Fruit fly (Drosophila melanogaster) Kc167 (cell line): ENCODE results near the gene CG11891.

Experiments used
- Myc ChIP-seq: fragments of >200 bp; optimal IDR thresholded peaks from 2 replicates; lab custom pipeline; 2017; ENCODE audit warnings: missing external identifiers
- Sin3A ChIP-seq: fragments of >200 bp; optimal IDR thresholded peaks from 2 replicates; lab custom pipeline; 2018; ENCODE audit warnings: missing external identifiers
- h ChIP-seq: fragments of >200 bp; optimal IDR thresholded peaks from 3 replicates; lab custom pipeline; 2018; ENCODE audit warnings: missing external identifiers
- insv ChIP-seq: fragments of >200 bp; optimal IDR thresholded peaks from 3 replicates; lab custom pipeline; 2018; ENCODE audit warnings: missing external identifiers
- psq ChIP-seq: fragments of >200 bp; optimal IDR thresholded peaks from 2 replicates; lab custom pipeline; 2017; ENCODE audit warnings: missing external identifiers
- ttk ChIP-seq: sonication (Bioruptor generic); optimal IDR thresholded peaks from 2 replicates; lab custom pipeline; 2017; ENCODE audit warnings: missing external identifiers

dm6 chr3R:25295320-25296020 is 25.5 kb downstream of the CG11891 start, which contains the start of gene CG31102:
- TF ChIP-seq ttk (lab: Kevin White, UChicago) = no peak
- no peak for TF ChIP-seq psq
- TF ChIP-seq h (lab: Kevin White, UChicago) = no peak
- TF ChIP-seq Myc (lab: Kevin White, UChicago) = no peak
- no peak for TF ChIP-seq insv
- TF ChIP-seq Sin3A (lab: Kevin White, UChicago) = no peak
